Worm (Caenorhabditis elegans): ENCODE measurements around the gene pqn-15.

- TF ChIP-seq ztf-11 (tag; optimal IDR thresholded peaks at IDR 0.05) (no peak), unc-62 (GFP tag; optimal IDR thresholded peaks at IDR 0.05) (no peak), skn-1 (tag; optimal IDR thresholded peaks at IDR 0.05) (no peak), nhr-11 (tag; optimal IDR thresholded peaks at IDR 0.05) (no peak), ama-1 (optimal IDR thresholded peaks at IDR 0.05) (no peak), unc-39 (tag; optimal IDR thresholded peaks at IDR 0.05) (no peak), elt-3 (tag; optimal IDR thresholded peaks at IDR 0.05) (no peak), nhr-25 (tag; optimal IDR thresholded peaks at IDR 0.05) (no peak)
Measured at ce11 chrX:4248417-4248816, 58.3 kb downstream of the pqn-15 start.
